Worm (Caenorhabditis elegans) whole organism, young adult: Measurements from ENCODE around the gene efhc-1.
A peak's percentile ranks its signal among the peaks of the same experiment; 100 is the strongest.

Source experiments
- C17E4.6 ChIP-seq: fragments of 200-800 bp; sonication (Bioruptor generic); IDR thresholded peaks from 2 replicates; pipeline ENCODE4 v1.3.6; 2022; ENCODE audit warnings: missing genetic modification reagents, missing genetic modification characterization, missing compliant biosample characterization
- D2030.7 ChIP-seq: fragments of 200-800 bp; sonication (Bioruptor generic); IDR thresholded peaks from 2 replicates; pipeline ENCODE4 v1.3.6; 2022; ENCODE audit warnings: missing genetic modification reagents, missing genetic modification characterization, missing compliant biosample characterization
- F22D6.2 ChIP-seq: sonication (generic microtip); optimal IDR thresholded peaks from 2 replicates; lab custom pipeline; 2016; ENCODE audit warnings: mild to moderate bottlenecking, missing genetic modification characterization, missing compliant biosample characterization
- F33H1.4 ChIP-seq: fragments of 200-800 bp; sonication (Bioruptor generic); IDR thresholded peaks from 2 replicates; pipeline ENCODE4 v1.3.6; 2022; ENCODE audit warnings: missing genetic modification reagents, missing genetic modification characterization, missing compliant biosample characterization
- F37B4.10 ChIP-seq: fragments of 200-800 bp; sonication (Bioruptor generic); IDR thresholded peaks from 2 replicates; pipeline ENCODE4 v1.3.6; 2022; ENCODE audit warnings: missing genetic modification characterization, missing compliant biosample characterization
- F39B2.1 ChIP-seq: fragments of 200-800 bp; sonication (Bioruptor generic); IDR thresholded peaks from 2 replicates; pipeline ENCODE4 v1.3.6; 2022; ENCODE audit warnings: missing genetic modification reagents, missing genetic modification characterization, missing compliant biosample characterization
- F55B11.4 ChIP-seq: sonication (generic microtip); optimal IDR thresholded peaks from 2 replicates; lab custom pipeline; 2016; ENCODE audit warnings: missing compliant biosample characterization, missing genetic modification characterization, borderline replicate concordance; ENCODE audit not compliant: insufficient read depth
- F57A8.1 ChIP-seq: fragments of 200-800 bp; sonication (Bioruptor generic); optimal IDR thresholded peaks from 2 replicates; lab custom pipeline; 2018; ENCODE audit warnings: mild to moderate bottlenecking, missing genetic modification characterization, moderate library complexity, missing compliant biosample characterization
- K11D2.4 ChIP-seq: fragments of 200-800 bp; sonication (Bioruptor generic); IDR thresholded peaks from 2 replicates; pipeline ENCODE4 v1.3.6; 2022; ENCODE audit warnings: missing genetic modification reagents, missing genetic modification characterization, missing compliant biosample characterization
- Y53G8AR.9 ChIP-seq: fragments of 200-800 bp; sonication (Bioruptor generic); conservative IDR thresholded peaks from 2 replicates; pipeline ENCODE4 v1.3.6; 2022; ENCODE audit warnings: missing genetic modification reagents, missing genetic modification characterization, missing compliant biosample characterization
- Y56A3A.18 ChIP-seq: fragments of 200-800 bp; sonication (Bioruptor generic); IDR thresholded peaks from 2 replicates; pipeline ENCODE4 v1.3.6; 2022; ENCODE audit warnings: missing genetic modification reagents, missing genetic modification characterization, missing compliant biosample characterization
- atf-7 ChIP-seq: sonication (generic microtip); optimal IDR thresholded peaks from 2 replicates; lab custom pipeline; 2017; ENCODE audit warnings: mild to moderate bottlenecking, missing genetic modification characterization, missing compliant biosample characterization
- ceh-27 ChIP-seq: fragments of 200-800 bp; sonication (Bioruptor generic); optimal IDR thresholded peaks from 2 replicates; lab custom pipeline; 2018; ENCODE audit warnings: mild to moderate bottlenecking, missing genetic modification characterization, moderate library complexity, missing compliant biosample characterization
- ceh-58 ChIP-seq: fragments of 200-800 bp; sonication (Bioruptor generic); IDR thresholded peaks from 2 replicates; pipeline ENCODE4 v1.3.6; 2022; ENCODE audit warnings: missing genetic modification characterization, missing compliant biosample characterization
- chd-7 ChIP-seq: sonication (generic microtip); optimal IDR thresholded peaks from 2 replicates; lab custom pipeline; 2016; ENCODE audit warnings: mild to moderate bottlenecking, missing genetic modification characterization, moderate library complexity, missing compliant biosample characterization
- efl-1 ChIP-seq: fragments of 150-350 bp; optimal IDR thresholded peaks from 2 replicates; lab custom pipeline; 2014; ENCODE audit warnings: missing biosample characterization, missing genetic modification reagents, missing genetic modification characterization
- egl-18 ChIP-seq: fragments of 200-800 bp; sonication (Bioruptor generic); IDR thresholded peaks from 2 replicates; pipeline ENCODE4 v1.3.6; 2022; ENCODE audit warnings: missing genetic modification reagents, missing genetic modification characterization, missing compliant biosample characterization
- egrh-3 ChIP-seq: fragments of 200-800 bp; sonication (Bioruptor generic); IDR thresholded peaks from 2 replicates; pipeline ENCODE4 v1.3.6; 2022; ENCODE audit warnings: missing genetic modification reagents, missing genetic modification characterization, missing compliant biosample characterization
- ets-4 ChIP-seq: fragments of 200-800 bp; sonication (Bioruptor generic); optimal IDR thresholded peaks from 2 replicates; lab custom pipeline; 2018; ENCODE audit warnings: mild to moderate bottlenecking, missing genetic modification characterization, missing compliant biosample characterization
- fkh-3 ChIP-seq: sonication (generic microtip); optimal IDR thresholded peaks from 2 replicates; lab custom pipeline; 2016; ENCODE audit warnings: mild to moderate bottlenecking, missing genetic modification characterization, missing compliant biosample characterization
- hmg-20 ChIP-seq: fragments of 200-800 bp; sonication (Bioruptor generic); IDR thresholded peaks from 2 replicates; pipeline ENCODE4 v1.3.6; 2022; ENCODE audit warnings: missing genetic modification reagents, missing genetic modification characterization, missing compliant biosample characterization
- hrde-1 ChIP-seq: sonication (generic microtip); optimal IDR thresholded peaks from 2 replicates; lab custom pipeline; 2016; ENCODE audit warnings: missing genetic modification characterization, mild to moderate bottlenecking, missing compliant biosample characterization, moderate library complexity, missing genotype, missing genetic modification reagents, borderline replicate concordance
- hsf-1 ChIP-seq: fragments of 200-800 bp; sonication (Bioruptor generic); IDR thresholded peaks from 2 replicates; pipeline ENCODE4 v1.3.6; 2022; ENCODE audit warnings: missing genetic modification reagents, missing genetic modification characterization, missing compliant biosample characterization
- let-526 ChIP-seq: fragments of 200-800 bp; sonication (Bioruptor generic); IDR thresholded peaks from 2 replicates; pipeline ENCODE4 v1.3.6; 2022; ENCODE audit warnings: missing genetic modification reagents, missing genetic modification characterization, missing compliant biosample characterization
- lin-26 ChIP-seq: fragments of 200-800 bp; sonication (Bioruptor generic); IDR thresholded peaks from 2 replicates; pipeline ENCODE4 v1.3.6; 2022; ENCODE audit warnings: missing genetic modification reagents, missing genetic modification characterization, missing compliant biosample characterization
- lin-35 ChIP-seq, 3 experiments: fragments of 150-350 bp in 2 of 3; sonication (generic microtip) in 1 of 3; optimal IDR thresholded peaks; 2 replicates each; lab custom pipeline; 2014 to 2018; ENCODE audit warnings: missing biosample characterization in 3 of 3, missing genetic modification characterization in 3 of 3, missing genetic modification reagents in 3 of 3
- lsl-1 ChIP-seq: fragments of 200-800 bp; sonication (Bioruptor generic); optimal IDR thresholded peaks from 2 replicates; lab custom pipeline; 2018; ENCODE audit warnings: mild to moderate bottlenecking, missing genetic modification characterization, moderate library complexity, missing compliant biosample characterization
- madf-10 ChIP-seq: sonication (generic microtip); optimal IDR thresholded peaks from 2 replicates; lab custom pipeline; 2016; ENCODE audit warnings: mild to moderate bottlenecking, missing genetic modification characterization, missing compliant biosample characterization
- madf-6 ChIP-seq: fragments of 200-800 bp; sonication (Bioruptor generic); IDR thresholded peaks from 2 replicates; pipeline ENCODE4 v1.3.6; 2022; ENCODE audit warnings: missing genetic modification reagents, missing genetic modification characterization, missing compliant biosample characterization
- mcd-1 ChIP-seq: fragments of 200-800 bp; sonication (Bioruptor generic); IDR thresholded peaks from 2 replicates; pipeline ENCODE4 v1.3.6; 2022; ENCODE audit warnings: missing genetic modification reagents, missing genetic modification characterization, missing compliant biosample characterization
- nfyb-1 ChIP-seq: fragments of 200-800 bp; sonication (Bioruptor generic); IDR thresholded peaks from 2 replicates; pipeline ENCODE4 v1.3.6; 2022; ENCODE audit warnings: missing genetic modification reagents, missing genetic modification characterization, missing compliant biosample characterization
- nhr-90 ChIP-seq: sonication (generic microtip); optimal IDR thresholded peaks from 2 replicates; lab custom pipeline; 2016; ENCODE audit warnings: missing genotype, mild to moderate bottlenecking, missing genetic modification characterization, missing compliant biosample characterization
- pbrm-1 ChIP-seq: fragments of 200-800 bp; sonication (Bioruptor generic); IDR thresholded peaks from 2 replicates; pipeline ENCODE4 v1.3.6; 2022; ENCODE audit warnings: missing genetic modification reagents, missing genetic modification characterization, missing compliant biosample characterization
- pha-4 ChIP-seq: fragments of 150-350 bp; sonication (generic microtip); optimal IDR thresholded peaks from 2 replicates; lab custom pipeline; 2014; ENCODE audit warnings: missing biosample characterization, missing genetic modification reagents, missing genetic modification characterization
- sdz-38 ChIP-seq: sonication (generic microtip); optimal IDR thresholded peaks from 2 replicates; lab custom pipeline; 2016; ENCODE audit warnings: missing genotype, missing genetic modification characterization, missing compliant biosample characterization
- sea-2 ChIP-seq: fragments of 200-800 bp; sonication (Bioruptor generic); IDR thresholded peaks from 2 replicates; pipeline ENCODE4 v1.3.6; 2022; ENCODE audit warnings: missing genetic modification characterization, missing compliant biosample characterization
- tbx-9 ChIP-seq: sonication (generic microtip); optimal IDR thresholded peaks from 2 replicates; lab custom pipeline; 2016; ENCODE audit warnings: borderline replicate concordance, missing genetic modification characterization, inconsistent platforms, missing compliant biosample characterization
- unc-130 ChIP-seq: sonication (generic microtip); optimal IDR thresholded peaks from 2 replicates; lab custom pipeline; 2016; ENCODE audit warnings: missing genetic modification reagents, missing genetic modification characterization, missing compliant biosample characterization
- unc-62 ChIP-seq: fragments of 150-350 bp; optimal IDR thresholded peaks from 2 replicates; lab custom pipeline; 2014; ENCODE audit warnings: missing biosample characterization, missing genetic modification reagents, missing genetic modification characterization
- zfh-2 ChIP-seq: fragments of 200-800 bp; sonication (Bioruptor generic); conservative IDR thresholded peaks from 2 replicates; pipeline ENCODE4 v1.3.6; 2022; ENCODE audit warnings: missing genetic modification reagents, missing genetic modification characterization, missing compliant biosample characterization
- ztf-18 ChIP-seq: sonication (generic microtip); optimal IDR thresholded peaks from 2 replicates; lab custom pipeline; 2016; ENCODE audit warnings: missing genotype, mild to moderate bottlenecking, missing genetic modification characterization, missing compliant biosample characterization
- ztf-22 ChIP-seq: fragments of 200-800 bp; sonication (Bioruptor generic); optimal IDR thresholded peaks from 2 replicates; lab custom pipeline; 2018; ENCODE audit warnings: mild to moderate bottlenecking, missing genetic modification characterization, moderate library complexity, missing compliant biosample characterization
- ztf-25 ChIP-seq: fragments of 200-800 bp; sonication (Bioruptor generic); IDR thresholded peaks from 2 replicates; pipeline ENCODE4 v1.3.6; 2022; ENCODE audit warnings: missing genetic modification reagents, missing genetic modification characterization, missing compliant biosample characterization
- ztf-3 ChIP-seq: fragments of 200-800 bp; sonication (Bioruptor generic); optimal IDR thresholded peaks from 2 replicates; lab custom pipeline; 2018; ENCODE audit warnings: mild to moderate bottlenecking, missing genetic modification characterization, missing compliant biosample characterization

Gene efhc-1

ce11 chrX:10336138-10336537 is 22.0 kb upstream of the efhc-1 start, which contains the start of gene idpa-3 (continued):
- no peak for TF ChIP-seq lin-35 (GFP tag; optimal IDR thresholded peaks at IDR 0.05; lab: Kevin White, UChicago)
- no peak for TF ChIP-seq hrde-1
- TF ChIP-seq unc-130 (GFP tag; lab: Kevin White, UChicago), result no peak
- TF ChIP-seq ceh-58 (GFP tag; lab: Robert Waterston, UW), result no peak

- TF ChIP-seq zfh-2 (GFP tag; lab: Robert Waterston, UW) (peak; percentile 78), hsf-1 (GFP tag; lab: Robert Waterston, UW) (0 out of 2 replicates have a peak, but pooled peaks have one; percentile 21), egrh-3 (GFP tag; lab: Robert Waterston, UW) (peak; percentile 33; the same call in 1 of the 2 replicates), mcd-1 (no peak), lsl-1 (GFP tag; lab: Kevin White, UChicago) (no peak), ztf-25 (GFP tag; lab: Robert Waterston, UW) (no peak)
These were observed 21.6 kb upstream of the efhc-1 start for ce11 chrX:10336592-10336991.

DNA sequence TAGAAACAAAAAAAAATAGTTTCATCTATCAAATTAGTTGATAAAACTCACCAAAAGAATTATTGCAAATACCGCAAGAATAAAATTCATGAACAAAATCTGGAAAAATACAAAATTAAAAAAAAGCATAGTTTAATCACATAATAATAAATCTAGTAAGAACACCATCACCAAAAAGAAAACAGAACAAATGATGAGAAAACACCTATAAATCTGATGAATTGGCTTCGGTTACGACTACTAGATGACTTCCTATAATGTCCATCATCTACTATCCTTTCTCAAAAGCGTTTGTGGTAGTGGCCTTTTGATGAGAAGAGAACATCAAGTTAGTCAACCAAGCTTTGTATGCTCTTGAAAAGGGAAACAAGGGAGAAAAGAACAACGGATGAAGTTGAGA is 20.1 kb upstream of the efhc-1 start, which contains the start of gene cut-5:
TSS of gene cut-5 (minus strand) at position 101 of the 400 bp plus-strand sequence.
- TF ChIP-seq madf-10 (tag; lab: Kevin White, UChicago) (no peak), ceh-58 (GFP tag; lab: Robert Waterston, UW) (no peak), Y53G8AR.9 (GFP tag; lab: Robert Waterston, UW) (no peak), K11D2.4 (GFP tag; lab: Robert Waterston, UW) (no peak), ets-4 (GFP tag; lab: Kevin White, UChicago) (no peak), pha-4 (no peak), Y56A3A.18 (no peak), tbx-9 (tag; lab: Kevin White, UChicago) (no peak), atf-7 (tag; lab: Kevin White, UChicago) (no peak), F55B11.4 (tag; lab: Kevin White, UChicago) (no peak), fkh-3 (tag; lab: Kevin White, UChicago) (no peak), F33H1.4 (GFP tag; lab: Robert Waterston, UW) (no peak)

DNA sequence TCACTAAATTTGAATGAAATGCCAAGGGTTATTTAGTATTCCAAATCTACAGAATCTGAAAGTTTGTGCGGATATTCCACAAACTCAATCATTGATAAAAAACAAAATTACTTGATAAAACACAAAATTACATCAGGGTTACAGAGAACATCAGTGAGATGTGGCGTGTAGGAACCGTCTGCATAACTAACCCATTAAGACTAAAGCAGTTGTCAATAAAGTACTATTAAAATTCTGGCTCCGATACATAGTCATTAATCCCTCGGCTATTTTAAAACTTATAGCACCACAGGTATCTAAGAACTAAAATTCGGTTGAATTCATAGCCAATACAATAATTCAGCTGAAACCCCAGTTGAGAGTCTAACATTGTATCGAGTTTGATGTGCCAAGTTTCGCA is 19.4 kb upstream of the efhc-1 start:
- TF ChIP-seq unc-62 (GFP tag; lab: Kevin White, UChicago) (no peak), hmg-20 (GFP tag; lab: Robert Waterston, UW) (no peak), let-526 (GFP tag; lab: Robert Waterston, UW) (no peak), sdz-38 (tag; lab: Kevin White, UChicago) (no peak), ztf-18 (no peak), F57A8.1 (no peak), ztf-22 (GFP tag; lab: Kevin White, UChicago) (no peak), F39B2.1 (GFP tag; lab: Robert Waterston, UW) (no peak), sea-2 (GFP tag; lab: Robert Waterston, UW) (no peak), chd-7 (tag; lab: Kevin White, UChicago) (no peak), D2030.7 (no peak), nfyb-1 (GFP tag; lab: Robert Waterston, UW) (peak; percentile 71; the same call in 1 of the 2 replicates), ztf-25 (GFP tag; lab: Robert Waterston, UW) (no peak), pbrm-1 (GFP tag; lab: Robert Waterston, UW) (no peak), egl-18 (no peak), ceh-27 (no peak), madf-6 (GFP tag; lab: Robert Waterston, UW) (no peak), Y53G8AR.9 (GFP tag; lab: Robert Waterston, UW) (0 out of 2 replicates have a peak, but pooled peaks have one; percentile 43), mcd-1 (no peak), lsl-1 (GFP tag; lab: Kevin White, UChicago) (no peak), C17E4.6 (GFP tag; lab: Robert Waterston, UW) (no peak), nhr-90 (tag; lab: Kevin White, UChicago) (no peak), F37B4.10 (GFP tag; lab: Robert Waterston, UW) (no peak), tbx-9 (tag; lab: Kevin White, UChicago) (no peak), ztf-3 (GFP tag; lab: Kevin White, UChicago) (no peak), lin-26 (GFP tag; lab: Robert Waterston, UW) (0 out of 2 replicates have a peak, but pooled peaks have one; percentile 22), F22D6.2 (tag; lab: Kevin White, UChicago) (no peak), efl-1 (GFP tag; lab: Kevin White, UChicago) (no peak)
